Worm (Caenorhabditis elegans): ENCODE data around the gene C44B12.3.
A peak's percentile ranks its signal among the peaks of the same experiment; 100 is the strongest.

The C44B12.3 gene

ce11 chrIV:1148425-1149151, 44.0 kb downstream of the C44B12.3 start (continued):
- TF ChIP-seq tbp1 (GFP tag; optimal IDR thresholded peaks at IDR 0.05) (peak; percentile 42), ztf-26 (tag; optimal IDR thresholded peaks at IDR 0.05) (no peak), snpc-1.1 (tag; optimal IDR thresholded peaks at IDR 0.05; ENCODE audit: insufficient read depth) (no peak)

DNA sequence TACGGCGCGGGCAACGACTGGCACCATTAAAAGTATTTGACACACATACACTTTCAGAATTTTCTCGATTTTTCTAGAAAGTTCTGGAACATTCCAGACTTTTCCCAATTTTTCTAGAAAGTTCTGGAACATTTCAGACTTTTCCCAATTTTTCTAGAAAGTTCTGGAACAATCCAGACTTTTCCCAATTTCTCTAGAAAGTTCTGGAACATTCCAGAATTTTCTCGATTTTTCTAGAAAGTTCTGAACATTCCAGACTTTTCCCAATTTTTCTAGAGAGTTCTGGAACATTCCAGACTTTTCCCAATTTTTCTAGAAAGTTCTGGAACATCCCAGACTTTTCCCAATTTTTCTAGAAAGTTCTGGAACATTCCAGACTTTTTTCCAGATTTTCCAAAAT, 49.1 kb downstream of the C44B12.3 start:
- peak; percentile 92 for TF ChIP-seq hsf-1 (GFP tag; IDR thresholded peaks at IDR 0.05)

Data from whole organism, young adult.